Worm (Caenorhabditis elegans): ENCODE data around the gene C03B1.4.

- TF ChIP-seq elt-2 (tag; optimal IDR thresholded peaks at IDR 0.05): no peak
- TF ChIP-seq lin-35 (GFP tag; optimal IDR thresholded peaks at IDR 0.05): no peak
- no peak for TF ChIP-seq lir-3 (tag; optimal IDR thresholded peaks at IDR 0.05; ENCODE audit: poor library complexity)
- no peak for TF ChIP-seq ama-1 (optimal IDR thresholded peaks at IDR 0.05)
- no peak for TF ChIP-seq ztf-11 (tag; optimal IDR thresholded peaks at IDR 0.05)
- TF ChIP-seq lin-13 (GFP tag; optimal IDR thresholded peaks at IDR 0.05): no peak
- no peak for TF ChIP-seq unc-130 (tag; optimal IDR thresholded peaks at IDR 0.05)
- TF ChIP-seq xbp-1 (tag; optimal IDR thresholded peaks at IDR 0.05): no peak
- no peak for TF ChIP-seq nhr-77 (tag; optimal IDR thresholded peaks at IDR 0.05)
- no peak for TF ChIP-seq ceh-82 (tag; optimal IDR thresholded peaks at IDR 0.05)
- no peak for TF ChIP-seq snpc-4 (tag; optimal IDR thresholded peaks at IDR 0.05)
- no peak for TF ChIP-seq aly-2 (tag; optimal IDR thresholded peaks at IDR 0.05)
Observed at ce11 chrX:6373348-6373747, 9.1 kb downstream of the C03B1.4 start, which contains the start of gene C03B1.17.
